Fruit fly (Drosophila melanogaster): Measurements from ENCODE around the gene TfIIEbeta.

The TfIIEbeta gene

DNA sequence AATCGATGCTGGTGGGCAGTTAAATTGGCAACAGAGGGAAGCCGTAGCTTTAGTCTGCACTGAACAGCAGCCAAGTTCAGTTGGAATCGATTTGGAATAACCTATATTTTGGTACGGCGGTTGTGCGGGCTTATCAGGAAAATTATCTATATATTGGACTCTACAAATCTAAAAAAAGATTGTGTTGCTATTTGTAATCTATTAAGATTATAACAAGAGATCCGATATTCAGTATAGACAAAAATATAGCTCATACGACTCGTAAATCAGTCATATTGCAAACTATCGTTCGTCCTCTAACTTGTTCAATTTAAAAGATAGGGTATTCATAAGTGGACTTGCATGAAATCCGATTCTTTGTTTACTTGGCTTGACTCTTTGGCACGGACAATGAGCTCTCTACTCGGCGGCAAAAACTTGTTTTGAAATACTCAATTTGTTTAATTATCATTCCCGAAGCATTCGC lies 1.8 kb downstream of the TfIIEbeta start, which contains the start of gene Hexo1 (continued):
- TF ChIP-seq sisA (GFP tag; IDR thresholded peaks at IDR 0.05): no peak
- peak; percentile 78 for TF ChIP-seq CG15514 (GFP tag; optimal IDR thresholded peaks at IDR 0.05)
- TF ChIP-seq CG1792 (GFP tag; optimal IDR thresholded peaks at IDR 0.05): no peak
- no peak for TF ChIP-seq unc-4 (GFP tag; IDR thresholded peaks at IDR 0.05; ENCODE audit: partially characterized antibody)
- no peak for TF ChIP-seq CG6254 (GFP tag; optimal IDR thresholded peaks at IDR 0.05)
- no peak for TF ChIP-seq CG11398 (GFP tag; optimal IDR thresholded peaks at IDR 0.05)
- TF ChIP-seq CG13287 (GFP tag; IDR thresholded peaks at IDR 0.05; ENCODE audit: partially characterized antibody): peak; percentile 23; the same call in 1 of the 2 replicates
- peak; percentile 36 for TF ChIP-seq CG17385 (GFP tag; optimal IDR thresholded peaks at IDR 0.05)
- no peak for TF ChIP-seq Hr51 (GFP tag; optimal IDR thresholded peaks at IDR 0.05)
- TF ChIP-seq trem (tag; optimal IDR thresholded peaks at IDR 0.05): no peak
- TF ChIP-seq CG8944 (GFP tag; optimal IDR thresholded peaks at IDR 0.05): no peak
- peak; percentile 48 for TF ChIP-seq exex (tag; optimal IDR thresholded peaks at IDR 0.05)
- TF ChIP-seq Meics (GFP tag; optimal IDR thresholded peaks at IDR 0.05): peak; percentile 44
- TF ChIP-seq Hey (tag; optimal IDR thresholded peaks at IDR 0.05): no peak
- TF ChIP-seq CG9609 (GFP tag; optimal IDR thresholded peaks at IDR 0.05): no peak
- no peak for TF ChIP-seq disco-r (GFP tag; optimal IDR thresholded peaks at IDR 0.05)
- TF ChIP-seq emc (GFP tag; optimal IDR thresholded peaks at IDR 0.05): no peak
- no peak for TF ChIP-seq Vsx1 (GFP tag; optimal IDR thresholded peaks at IDR 0.05)
- no peak for TF ChIP-seq ash1 (GFP tag; optimal IDR thresholded peaks at IDR 0.05)
- peak; percentile 11 for TF ChIP-seq Blimp-1 (GFP tag; optimal IDR thresholded peaks at IDR 0.05)
- no peak for TF ChIP-seq CG34422 (GFP tag; IDR thresholded peaks at IDR 0.05)
- TF ChIP-seq CG42726 (GFP tag; IDR thresholded peaks at IDR 0.05; ENCODE audit: partially characterized antibody): no peak
- no peak for TF ChIP-seq Atf6 (GFP tag; IDR thresholded peaks at IDR 0.05)
- TF ChIP-seq nmo (GFP tag; optimal IDR thresholded peaks at IDR 0.05): peak; percentile 35
- peak; percentile 23 for TF ChIP-seq CG18011 (GFP tag; optimal IDR thresholded peaks at IDR 0.05)
- TF ChIP-seq crol (GFP tag; IDR thresholded peaks at IDR 0.05): no peak
- TF ChIP-seq dan (GFP tag; IDR thresholded peaks at IDR 0.05): no peak
- no peak for TF ChIP-seq slbo (GFP tag; IDR thresholded peaks at IDR 0.05)
- no peak for TF ChIP-seq CG11247 (GFP tag; IDR thresholded peaks at IDR 0.05)
- no peak for TF ChIP-seq lab (GFP tag; optimal IDR thresholded peaks at IDR 0.05)
- TF ChIP-seq lola (GFP tag; optimal IDR thresholded peaks at IDR 0.05): no peak
- TF ChIP-seq HmgD (GFP tag; optimal IDR thresholded peaks at IDR 0.05): no peak
- no peak for TF ChIP-seq ac (GFP tag; optimal IDR thresholded peaks at IDR 0.05)
- TF ChIP-seq en (GFP tag; optimal IDR thresholded peaks at IDR 0.05): no peak
- no peak for TF ChIP-seq tup (GFP tag; optimal IDR thresholded peaks at IDR 0.05)
- TF ChIP-seq NC2α (GFP tag; optimal IDR thresholded peaks at IDR 0.05): no peak
- no peak for TF ChIP-seq gcm2 (GFP tag; optimal IDR thresholded peaks at IDR 0.05)
- no peak for TF ChIP-seq sc (optimal IDR thresholded peaks at IDR 0.05)
- TF ChIP-seq sc (GFP tag; optimal IDR thresholded peaks at IDR 0.05): no peak
- no peak for TF ChIP-seq CG7357 (GFP tag; IDR thresholded peaks at IDR 0.05)
- peak; percentile 80 for TF ChIP-seq sug (tag; optimal IDR thresholded peaks at IDR 0.05)
- TF ChIP-seq CG4360 (GFP tag; IDR thresholded peaks at IDR 0.05): no peak
- TF ChIP-seq CG13775 (GFP tag; optimal IDR thresholded peaks at IDR 0.05): no peak
- TF ChIP-seq unpg (GFP tag; optimal IDR thresholded peaks at IDR 0.05): peak; percentile 36
- no peak for TF ChIP-seq oc (tag; optimal IDR thresholded peaks at IDR 0.05)
- no peak for TF ChIP-seq CG31224 (GFP tag; IDR thresholded peaks at IDR 0.05)
- TF ChIP-seq wek (GFP tag; optimal IDR thresholded peaks at IDR 0.05): no peak
- no peak for TF ChIP-seq pzg (GFP tag; optimal IDR thresholded peaks at IDR 0.05)
- no peak for TF ChIP-seq zfh2 (GFP tag; optimal IDR thresholded peaks at IDR 0.05)
- 0 out of 2 replicates have a peak, but pooled peaks have one; percentile 16 for TF ChIP-seq CG14014 (GFP tag; IDR thresholded peaks at IDR 0.05)
- TF ChIP-seq CG17802 (tag; optimal IDR thresholded peaks at IDR 0.05): no peak
